Fruit fly (Drosophila melanogaster) whole organism, embryonic: Measurements from ENCODE around the gene CG34001.

ENCODE experiments used
- Aef1 ChIP-seq: fragments of 200-800 bp; sonication (Bioruptor generic); IDR thresholded peaks from 3 replicates; pipeline ENCODE4 v1.3.6; 2022; ENCODE audit warnings: missing biosample characterization, missing genetic modification characterization
- CG11560 ChIP-seq: fragments of 200-800 bp; sonication (Bioruptor generic); IDR thresholded peaks from 3 replicates; pipeline ENCODE4 v1.3.6; 2022; ENCODE audit warnings: missing biosample characterization, missing genetic modification characterization
- CG12155 ChIP-seq: fragments of 200-800 bp; sonication (Bioruptor generic); optimal IDR thresholded peaks from 3 replicates; lab custom pipeline; 2016; ENCODE audit warnings: missing biosample characterization, missing genetic modification characterization
- CG1233 ChIP-seq: fragments of 200-800 bp; sonication (Bioruptor generic); optimal IDR thresholded peaks from 4 replicates; lab custom pipeline; 2018; ENCODE audit warnings: missing biosample characterization, mild to moderate bottlenecking, missing genetic modification characterization
- CG13287 ChIP-seq: fragments of 200-800 bp; sonication (Bioruptor generic); IDR thresholded peaks from 2 replicates; pipeline ENCODE4 v1.3.6; 2022; ENCODE audit warnings: missing biosample characterization, missing genetic modification characterization; ENCODE audit not compliant: partially characterized antibody
- CG13424 ChIP-seq: fragments of 200-800 bp; sonication (Bioruptor generic); optimal IDR thresholded peaks from 2 replicates; lab custom pipeline; 2019; ENCODE audit warnings: missing biosample characterization, mild to moderate bottlenecking, missing genetic modification characterization, moderate library complexity
- CG14050 ChIP-seq: fragments of 200-800 bp; sonication (Bioruptor generic); IDR thresholded peaks from 3 replicates; pipeline ENCODE4 v1.3.6; 2022; ENCODE audit warnings: missing biosample characterization, missing genetic modification characterization
- CG14965 ChIP-seq: fragments of 200-800 bp; sonication (Bioruptor generic); optimal IDR thresholded peaks from 2 replicates; lab custom pipeline; 2016; ENCODE audit warnings: missing biosample characterization, missing genetic modification characterization, borderline replicate concordance
- CG1603 ChIP-seq: fragments of 200-800 bp; sonication (Bioruptor generic); optimal IDR thresholded peaks from 2 replicates; lab custom pipeline; 2019; ENCODE audit warnings: missing biosample characterization, mild to moderate bottlenecking, missing genetic modification characterization, moderate library complexity
- CG17568 ChIP-seq: fragments of 200-800 bp; sonication (Bioruptor generic); optimal IDR thresholded peaks from 2 replicates; lab custom pipeline; 2018; ENCODE audit warnings: missing biosample characterization, mild to moderate bottlenecking, missing genetic modification characterization, moderate library complexity
- CG2129 ChIP-seq: fragments of 200-800 bp; sonication (Bioruptor generic); IDR thresholded peaks from 2 replicates; pipeline ENCODE4 v1.3.6; 2022; ENCODE audit warnings: missing biosample characterization, missing genetic modification characterization; ENCODE audit not compliant: partially characterized antibody
- CG2875 ChIP-seq: fragments of 200-800 bp; sonication (Bioruptor generic); optimal IDR thresholded peaks from 2 replicates; lab custom pipeline; 2017; ENCODE audit warnings: missing biosample characterization, mild to moderate bottlenecking, missing genetic modification characterization, missing genetic modification reagents
- CG2889 ChIP-seq: fragments of 200-800 bp; sonication (Bioruptor generic); IDR thresholded peaks from 3 replicates; pipeline ENCODE4 v1.3.6; 2022; ENCODE audit warnings: missing biosample characterization, missing genetic modification characterization
- CG4360 ChIP-seq: fragments of 200-800 bp; sonication (Bioruptor generic); IDR thresholded peaks from 2 replicates; pipeline ENCODE4 v1.3.6; 2022; ENCODE audit warnings: missing biosample characterization, missing genetic modification characterization
- CG7745 ChIP-seq: fragments of 200-800 bp; sonication (Bioruptor generic); optimal IDR thresholded peaks from 2 replicates; lab custom pipeline; 2018; ENCODE audit warnings: missing biosample characterization, mild to moderate bottlenecking, missing genetic modification characterization, moderate library complexity
- CG7786 ChIP-seq: fragments of 200-800 bp; sonication (Bioruptor generic); optimal IDR thresholded peaks from 2 replicates; lab custom pipeline; 2016; ENCODE audit warnings: missing biosample characterization, missing genetic modification characterization
- CG7987 ChIP-seq: fragments of 200-800 bp; sonication (Bioruptor generic); optimal IDR thresholded peaks from 2 replicates; lab custom pipeline; 2018; ENCODE audit warnings: missing biosample characterization, mild to moderate bottlenecking, missing genetic modification characterization, moderate library complexity
- CG8281 ChIP-seq: fragments of 200-800 bp; sonication (Bioruptor generic); optimal IDR thresholded peaks from 2 replicates; lab custom pipeline; 2018; ENCODE audit warnings: missing biosample characterization, mild to moderate bottlenecking, missing genetic modification characterization, moderate library complexity
- CHES-1-like ChIP-seq: fragments of 200-800 bp; sonication (Bioruptor generic); optimal IDR thresholded peaks from 2 replicates; lab custom pipeline; 2016; ENCODE audit warnings: missing biosample characterization, missing genetic modification characterization
- Deaf1 ChIP-seq: fragments of 200-800 bp; optimal IDR thresholded peaks from 3 replicates; lab custom pipeline; 2019; ENCODE audit warnings: missing biosample characterization, mild to moderate bottlenecking, missing genetic modification characterization, moderate library complexity
- Dek ChIP-seq: fragments of 200-800 bp; sonication (Bioruptor generic); optimal IDR thresholded peaks from 3 replicates; lab custom pipeline; 2019; ENCODE audit warnings: missing biosample characterization, mild to moderate bottlenecking, missing genetic modification characterization, moderate library complexity
- Dip3 ChIP-seq: fragments of 200-800 bp; sonication (Bioruptor generic); optimal IDR thresholded peaks from 3 replicates; lab custom pipeline; 2016; ENCODE audit warnings: missing biosample characterization, missing genetic modification characterization
- Dll ChIP-seq: fragments of 200-800 bp; sonication (Bioruptor generic); IDR thresholded peaks from 4 replicates; pipeline ENCODE4 v1.3.6; 2022; ENCODE audit warnings: missing biosample characterization, missing genetic modification characterization; ENCODE audit not compliant: partially characterized antibody
- H15 ChIP-seq: fragments of 200-800 bp; sonication (Bioruptor generic); IDR thresholded peaks from 3 replicates; pipeline ENCODE4 v1.3.6; 2022; ENCODE audit warnings: missing biosample characterization, missing genetic modification characterization
- HLH54F ChIP-seq: fragments of 200-800 bp; sonication (Bioruptor generic); optimal IDR thresholded peaks from 3 replicates; lab custom pipeline; 2016; ENCODE audit warnings: missing biosample characterization, missing genetic modification characterization
- HLHmδ ChIP-seq: fragments of 200-800 bp; sonication (Bioruptor generic); optimal IDR thresholded peaks from 2 replicates; lab custom pipeline; 2018; ENCODE audit warnings: missing biosample characterization, mild to moderate bottlenecking, missing genetic modification characterization, moderate library complexity
- Hand ChIP-seq: fragments of 200-800 bp; sonication (Bioruptor generic); optimal IDR thresholded peaks from 2 replicates; lab custom pipeline; 2017; ENCODE audit warnings: mild to moderate bottlenecking, missing biosample characterization, missing genetic modification reagents, missing genetic modification characterization
- HmgZ ChIP-seq: fragments of 200-800 bp; sonication (Bioruptor generic); optimal IDR thresholded peaks from 2 replicates; lab custom pipeline; 2018; ENCODE audit warnings: missing biosample characterization, mild to moderate bottlenecking, missing genetic modification characterization
- Six4 ChIP-seq: fragments of 200-800 bp; sonication (Bioruptor generic); optimal IDR thresholded peaks from 2 replicates; lab custom pipeline; 2016; ENCODE audit warnings: missing biosample characterization, missing genetic modification characterization
- Sry-δ ChIP-seq: fragments of 200-800 bp; sonication (Bioruptor generic); optimal IDR thresholded peaks from 2 replicates; lab custom pipeline; 2016; ENCODE audit warnings: missing biosample characterization, missing genetic modification characterization
- Stat92E ChIP-seq, 3 experiments: fragments of >200 bp in 2 of 3; fragments of 200-800 bp in 1 of 3; sonication (Bioruptor generic) in 1 of 3; optimal IDR thresholded peaks; 2 replicates each; lab custom pipeline; 2017 to 2019; ENCODE audit warnings: missing biosample characterization in 3 of 3, missing genetic modification characterization in 3 of 3, mild to moderate bottlenecking in 1 of 3, moderate library complexity in 1 of 3
- TFAM ChIP-seq: fragments of 200-800 bp; sonication (Bioruptor generic); optimal IDR thresholded peaks from 2 replicates; lab custom pipeline; 2017; ENCODE audit warnings: missing biosample characterization, missing genetic modification characterization, inconsistent platforms
- aop ChIP-seq: fragments of 200-800 bp; sonication (Bioruptor generic); IDR thresholded peaks from 2 replicates; pipeline ENCODE4 v1.3.6; 2022; ENCODE audit warnings: missing biosample characterization, missing genetic modification characterization
- ara ChIP-seq: fragments of 200-800 bp; sonication (Bioruptor generic); IDR thresholded peaks from 2 replicates; pipeline ENCODE4 v1.3.6; 2022; ENCODE audit warnings: missing biosample characterization, missing genetic modification characterization
- ato ChIP-seq: fragments of 200-800 bp; sonication (Bioruptor generic); IDR thresholded peaks from 2 replicates; pipeline ENCODE4 v1.3.6; 2022; ENCODE audit warnings: missing biosample characterization, missing genetic modification characterization; ENCODE audit not compliant: partially characterized antibody
- bcd ChIP-seq: fragments of 200-800 bp; sonication (Bioruptor generic); optimal IDR thresholded peaks from 2 replicates; lab custom pipeline; 2017; ENCODE audit warnings: missing biosample characterization, mild to moderate bottlenecking, missing genetic modification characterization
- dan ChIP-seq: fragments of 200-800 bp; sonication (Bioruptor generic); IDR thresholded peaks from 2 replicates; pipeline ENCODE4 v1.3.6; 2022; ENCODE audit warnings: missing biosample characterization, missing genetic modification characterization
- jing ChIP-seq: fragments of 200-800 bp; sonication (Bioruptor generic); optimal IDR thresholded peaks from 2 replicates; lab custom pipeline; 2018; ENCODE audit warnings: missing biosample characterization, mild to moderate bottlenecking, missing genetic modification characterization
- maf-S ChIP-seq: fragments of 200-800 bp; sonication (Bioruptor generic); optimal IDR thresholded peaks from 2 replicates; lab custom pipeline; 2016; ENCODE audit warnings: missing biosample characterization, missing genetic modification characterization
- mirr ChIP-seq: fragments of 200-800 bp; sonication (Bioruptor generic); optimal IDR thresholded peaks from 3 replicates; lab custom pipeline; 2018; ENCODE audit warnings: missing biosample characterization, mild to moderate bottlenecking, missing genetic modification characterization
- nom ChIP-seq: fragments of 200-800 bp; sonication (Bioruptor generic); optimal IDR thresholded peaks from 2 replicates; lab custom pipeline; 2017; ENCODE audit warnings: missing biosample characterization, missing genetic modification characterization, mild to moderate bottlenecking, moderate library complexity, missing genetic modification reagents
- onecut ChIP-seq: fragments of 200-800 bp; sonication (Bioruptor generic); IDR thresholded peaks from 2 replicates; pipeline ENCODE4 v1.3.6; 2022; ENCODE audit warnings: missing biosample characterization, missing genetic modification characterization
- rib ChIP-seq: fragments of 200-800 bp; sonication (Bioruptor generic); IDR thresholded peaks from 2 replicates; pipeline ENCODE4 v1.3.6; 2022; ENCODE audit warnings: missing biosample characterization, missing genetic modification characterization
- row ChIP-seq: fragments of 200-800 bp; sonication (Bioruptor generic); IDR thresholded peaks from 3 replicates; pipeline ENCODE4 v1.3.6; 2022; ENCODE audit warnings: missing biosample characterization, missing genetic modification characterization
- sens-2 ChIP-seq: fragments of 200-800 bp; sonication (Bioruptor generic); IDR thresholded peaks from 2 replicates; pipeline ENCODE4 v1.3.6; 2022; ENCODE audit warnings: missing biosample characterization, missing genetic modification characterization
- seq ChIP-seq: fragments of 200-800 bp; sonication (Bioruptor generic); IDR thresholded peaks from 2 replicates; pipeline ENCODE4 v1.3.6; 2022; ENCODE audit warnings: missing biosample characterization, missing genetic modification characterization
- slbo ChIP-seq: fragments of 200-800 bp; sonication (Bioruptor generic); IDR thresholded peaks from 2 replicates; pipeline ENCODE4 v1.3.6; 2022; ENCODE audit warnings: missing biosample characterization, missing genetic modification characterization
- ssp ChIP-seq: fragments of 200-800 bp; sonication (Bioruptor generic); IDR thresholded peaks from 2 replicates; pipeline ENCODE4 v1.3.6; 2022; ENCODE audit warnings: missing biosample characterization, missing genetic modification characterization
- trem ChIP-seq: fragments of 200-800 bp; optimal IDR thresholded peaks from 3 replicates; lab custom pipeline; 2019; ENCODE audit warnings: missing biosample characterization, mild to moderate bottlenecking, missing genetic modification characterization, moderate library complexity
- zfh1 ChIP-seq: fragments of 200-800 bp; sonication (Bioruptor generic); IDR thresholded peaks from 3 replicates; pipeline ENCODE4 v1.3.6; 2022; ENCODE audit warnings: missing biosample characterization, missing genetic modification characterization

Gene CG34001

DNA sequence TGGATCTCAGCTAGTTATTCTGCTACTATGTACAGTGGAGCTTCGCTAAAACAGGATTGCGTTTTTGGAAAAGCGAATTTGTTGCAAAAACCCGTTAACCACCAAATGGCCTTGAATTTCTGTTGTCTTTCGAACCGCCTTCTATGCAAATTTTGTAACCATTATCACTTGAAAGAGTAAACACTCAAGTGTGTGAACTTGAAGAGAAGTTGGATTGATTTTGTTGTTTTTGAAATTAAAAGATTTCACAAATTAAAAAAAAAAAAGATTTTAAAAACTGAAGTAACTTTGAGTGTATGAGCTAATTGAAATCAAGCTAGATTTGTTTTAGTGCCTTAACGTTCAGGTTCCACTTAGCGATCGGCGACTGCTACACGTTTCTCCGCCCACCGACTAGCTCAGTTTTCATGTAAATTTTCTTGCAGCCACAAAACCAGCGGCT is 53.0 kb downstream of the CG34001 start (continued):
- TF ChIP-seq jing (GFP tag; lab: Kevin White, UChicago) (peak; percentile 24), Dll (no peak), CG7987 (no peak), HmgZ (tag; lab: Kevin White, UChicago) (no peak), ato (no peak), H15 (GFP tag; lab: Robert Waterston, UW) (peak; percentile 71; the same call in 2 of the 3 replicates), onecut (GFP tag; lab: Robert Waterston, UW) (peak; percentile 57), rib (GFP tag; lab: Robert Waterston, UW) (0 out of 2 replicates have a peak, but pooled peaks have one; percentile 26), CG7745 (tag; lab: Kevin White, UChicago) (no peak), seq (GFP tag; lab: Robert Waterston, UW) (0 out of 2 replicates have a peak, but pooled peaks have one; percentile 65), Dip3 (GFP tag; lab: Kevin White, UChicago) (peak; percentile 36), zfh1 (GFP tag; lab: Robert Waterston, UW) (peak; percentile 64; the same call in 2 of the 3 replicates), bcd (peak; percentile 65), CG8281 (tag; lab: Kevin White, UChicago) (no peak), dan (GFP tag; lab: Robert Waterston, UW) (no peak), aop (no peak), Deaf1 (tag; lab: Kevin White, UChicago) (no peak), CG12155 (GFP tag; lab: Kevin White, UChicago) (no peak), CG14965 (GFP tag; lab: Kevin White, UChicago) (peak; percentile 16), sens-2 (GFP tag; lab: Robert Waterston, UW) (0 out of 2 replicates have a peak, but pooled peaks have one; percentile 49), HLHmδ (GFP tag; lab: Kevin White, UChicago) (no peak), Aef1 (no peak; the same call in 2 of the 3 replicates), CG2875 (GFP tag; lab: Kevin White, UChicago) (peak; percentile 67), ara (GFP tag; lab: Robert Waterston, UW) (peak; percentile 66; the same call in 1 of the 2 replicates), maf-S (GFP tag; lab: Kevin White, UChicago) (peak; percentile 80), CHES-1-like (GFP tag; lab: Kevin White, UChicago) (peak; percentile 7), CG13287 (no peak), Dek (tag; lab: Kevin White, UChicago) (peak; percentile 53), Hand (GFP tag; lab: Kevin White, UChicago) (no peak), CG7786 (GFP tag; lab: Kevin White, UChicago) (peak; percentile 57), CG1603 (tag; lab: Kevin White, UChicago) (peak; percentile 51), TFAM (no peak), CG14050 (GFP tag; lab: Robert Waterston, UW) (peak; percentile 20; the same call in 1 of the 3 replicates), CG2129 (GFP tag; lab: Robert Waterston, UW) (no peak), Sry-δ (GFP tag; lab: Kevin White, UChicago) (peak; percentile 11), HLH54F (GFP tag; lab: Kevin White, UChicago) (peak; percentile 36), CG11560 (tag; lab: Robert Waterston, UW) (peak; percentile 61; the same call in 1 of the 3 replicates), mirr (GFP tag; lab: Kevin White, UChicago) (no peak), nom (GFP tag; lab: Kevin White, UChicago) (no peak), slbo (GFP tag; lab: Robert Waterston, UW) (peak; percentile 56), row (GFP tag; lab: Robert Waterston, UW) (peak; percentile 68), CG4360 (GFP tag; lab: Robert Waterston, UW) (no peak), Stat92E (GFP tag; optimal IDR thresholded peaks at IDR 0.05; lab: Kevin White, UChicago) (no peak), CG13424 (tag; lab: Kevin White, UChicago) (peak; percentile 59), trem (tag; lab: Kevin White, UChicago) (peak; percentile 53), CG2889 (GFP tag; lab: Robert Waterston, UW) (no peak), Six4 (GFP tag; lab: Kevin White, UChicago) (peak; percentile 46), CG17568 (GFP tag; lab: Kevin White, UChicago) (no peak), CG1233 (peak; percentile 58), ssp (GFP tag; lab: Robert Waterston, UW) (peak; percentile 56)
